Worm (Caenorhabditis elegans) whole organism, L1 larva: ENCODE data around the gene W03G11.4.
A peak's percentile ranks its signal among the peaks of the same experiment; 100 is the strongest.

Source experiments
- C04F5.9 ChIP-seq: sonication (generic microtip); optimal IDR thresholded peaks from 2 replicates; lab custom pipeline; 2016; ENCODE audit warnings: missing genetic modification characterization, missing compliant biosample characterization
- C16A3.4 ChIP-seq: fragments of 150-350 bp; optimal IDR thresholded peaks from 2 replicates; lab custom pipeline; 2014; ENCODE audit warnings: missing biosample characterization, missing genetic modification characterization
- F16B12.6 ChIP-seq: fragments of 150-350 bp; optimal IDR thresholded peaks from 2 replicates; lab custom pipeline; 2014; ENCODE audit warnings: missing biosample characterization, missing genetic modification characterization
- aly-2 ChIP-seq: fragments of 150-350 bp; optimal IDR thresholded peaks from 2 replicates; lab custom pipeline; 2014; ENCODE audit warnings: missing biosample characterization, missing genetic modification characterization
- ama-1 ChIP-seq: fragments of 150-350 bp; optimal IDR thresholded peaks from 2 replicates; lab custom pipeline; 2014
- blmp-1 ChIP-seq: fragments of 150-350 bp; optimal IDR thresholded peaks from 2 replicates; lab custom pipeline; 2014; ENCODE audit warnings: missing biosample characterization, missing genetic modification characterization
- ceh-63 ChIP-seq: fragments of 200-800 bp; sonication (Bioruptor generic); optimal IDR thresholded peaks from 2 replicates; lab custom pipeline; 2018; ENCODE audit warnings: mild to moderate bottlenecking, missing genetic modification characterization, missing compliant biosample characterization
- ceh-8 ChIP-seq: fragments of 200-800 bp; sonication (Bioruptor generic); optimal IDR thresholded peaks from 2 replicates; lab custom pipeline; 2018; ENCODE audit warnings: mild to moderate bottlenecking, missing genetic modification characterization, moderate library complexity, missing compliant biosample characterization
- ceh-88 ChIP-seq: fragments of 200-800 bp; sonication (Bioruptor generic); IDR thresholded peaks from 2 replicates; pipeline ENCODE4 v1.3.6; 2022; ENCODE audit warnings: missing genetic modification characterization, missing compliant biosample characterization
- ceh-90 ChIP-seq: sonication (generic microtip); optimal IDR thresholded peaks from 2 replicates; lab custom pipeline; 2016; ENCODE audit warnings: missing genetic modification characterization, missing compliant biosample characterization
- ces-1 ChIP-seq: fragments of 150-350 bp; optimal IDR thresholded peaks from 2 replicates; lab custom pipeline; 2014; ENCODE audit warnings: missing biosample characterization, missing genetic modification reagents, missing genetic modification characterization
- dsc-1 ChIP-seq: sonication (generic microtip); optimal IDR thresholded peaks from 2 replicates; lab custom pipeline; 2016; ENCODE audit warnings: mild to moderate bottlenecking, missing genetic modification characterization, missing compliant biosample characterization
- efl-1 ChIP-seq, 4 experiments: fragments of 150-350 bp; optimal IDR thresholded peaks in 3 of 4; peaks in 1 of 4; 1 replicate in 1 of 4; 2 replicates in 3 of 4; lab custom pipeline; 2014; ENCODE audit warnings: missing biosample characterization in 2 of 4, missing genetic modification characterization in 2 of 4, missing genetic modification reagents in 2 of 4
- efl-3 ChIP-seq: fragments of 200-800 bp; sonication (Bioruptor generic); optimal IDR thresholded peaks from 2 replicates; lab custom pipeline; 2018; ENCODE audit warnings: mild to moderate bottlenecking, missing genetic modification characterization, missing compliant biosample characterization
- egl-27 ChIP-seq, 2 experiments: fragments of 150-350 bp in 1 of 2; sonication (generic microtip); optimal IDR thresholded peaks; 3 replicates each; lab custom pipeline; 2017 to 2018; ENCODE audit warnings: missing biosample characterization in 2 of 2, missing genetic modification characterization in 2 of 2, missing genetic modification reagents in 2 of 2
- elt-2 ChIP-seq: sonication (generic microtip); optimal IDR thresholded peaks from 2 replicates; lab custom pipeline; 2016; ENCODE audit warnings: missing genetic modification characterization, mild to moderate bottlenecking, inconsistent platforms, missing compliant biosample characterization, missing genetic modification reagents
- elt-3 ChIP-seq, 6 experiments: fragments of 150-350 bp in 1 of 6; sonication (generic microtip); optimal IDR thresholded peaks; 2 replicates each; lab custom pipeline; 2017 to 2018; ENCODE audit warnings: missing biosample characterization in 6 of 6, missing genetic modification characterization in 6 of 6, inconsistent platforms in 1 of 6
- ets-5 ChIP-seq: fragments of 200-800 bp; sonication (Bioruptor generic); IDR thresholded peaks from 2 replicates; pipeline ENCODE4 v1.3.6; 2022; ENCODE audit warnings: missing genetic modification characterization, missing compliant biosample characterization
- fkh-10 ChIP-seq: sonication (generic microtip); optimal IDR thresholded peaks from 2 replicates; lab custom pipeline; 2017; ENCODE audit warnings: missing biosample characterization, missing genetic modification reagents, missing genetic modification characterization
- fkh-8 ChIP-seq: sonication (generic microtip); optimal IDR thresholded peaks from 2 replicates; lab custom pipeline; 2016; ENCODE audit warnings: mild to moderate bottlenecking, missing genetic modification characterization, missing compliant biosample characterization
- grh-1 ChIP-seq: fragments of 200-800 bp; sonication (Bioruptor generic); IDR thresholded peaks from 2 replicates; pipeline ENCODE4 v1.3.6; 2022; ENCODE audit warnings: missing genetic modification reagents, missing genetic modification characterization, missing compliant biosample characterization
- isw-1 ChIP-seq: fragments of 200-800 bp; sonication (Bioruptor generic); IDR thresholded peaks from 2 replicates; pipeline ENCODE4 v1.3.6; 2022; ENCODE audit warnings: missing genetic modification characterization, missing compliant biosample characterization
- jun-1 ChIP-seq: fragments of 150-350 bp; optimal IDR thresholded peaks from 2 replicates; lab custom pipeline; 2014; ENCODE audit warnings: missing biosample characterization, missing genetic modification reagents, missing genetic modification characterization
- lin-14 ChIP-seq: fragments of 200-800 bp; sonication (Bioruptor generic); optimal IDR thresholded peaks from 2 replicates; lab custom pipeline; 2018; ENCODE audit warnings: mild to moderate bottlenecking, missing genetic modification characterization, moderate library complexity, missing compliant biosample characterization
- lin-39 ChIP-seq: fragments of 150-350 bp; optimal IDR thresholded peaks from 2 replicates; lab custom pipeline; 2014; ENCODE audit warnings: missing biosample characterization, missing genetic modification reagents, missing genetic modification characterization
- lsy-2 ChIP-seq, 2 experiments: fragments of 150-350 bp; optimal IDR thresholded peaks; 2 replicates each; lab custom pipeline; 2014; ENCODE audit warnings: missing biosample characterization in 2 of 2, missing genetic modification characterization in 2 of 2
- mdl-1 ChIP-seq, 2 experiments: fragments of 150-350 bp; optimal IDR thresholded peaks; 2 replicates each; lab custom pipeline; 2014 to 2017; ENCODE audit warnings: missing biosample characterization in 2 of 2, missing genetic modification characterization in 2 of 2, inconsistent platforms in 1 of 2
- mef-2 ChIP-seq: fragments of 150-350 bp; optimal IDR thresholded peaks from 2 replicates; lab custom pipeline; 2014; ENCODE audit warnings: missing biosample characterization, missing genetic modification characterization
- mep-1 ChIP-seq: fragments of 150-350 bp; optimal IDR thresholded peaks from 2 replicates; lab custom pipeline; 2014; ENCODE audit warnings: missing biosample characterization, missing genetic modification characterization
- nhr-19 ChIP-seq: fragments of 200-800 bp; sonication (Bioruptor generic); conservative IDR thresholded peaks from 2 replicates; pipeline ENCODE4 v1.3.6; 2022; ENCODE audit warnings: missing genetic modification characterization, missing compliant biosample characterization
- nhr-28 ChIP-seq: fragments of 150-350 bp; optimal IDR thresholded peaks from 2 replicates; lab custom pipeline; 2014; ENCODE audit warnings: missing biosample characterization, missing genetic modification characterization
- nhr-71 ChIP-seq: sonication (generic microtip); optimal IDR thresholded peaks from 2 replicates; lab custom pipeline; 2016; ENCODE audit warnings: mild to moderate bottlenecking, missing genetic modification characterization, moderate library complexity, missing compliant biosample characterization
- nhr-85 ChIP-seq: sonication (generic microtip); peaks from one replicate; lab custom pipeline; 2016; ENCODE audit warnings: missing genetic modification characterization, inconsistent platforms, missing compliant biosample characterization
- nhr-90 ChIP-seq: sonication (generic microtip); optimal IDR thresholded peaks from 2 replicates; lab custom pipeline; 2016; ENCODE audit warnings: mild to moderate bottlenecking, missing genetic modification characterization, missing compliant biosample characterization; ENCODE audit not compliant: poor library complexity
- pax-3 ChIP-seq: fragments of 200-800 bp; sonication (Bioruptor generic); optimal IDR thresholded peaks from 2 replicates; lab custom pipeline; 2018; ENCODE audit warnings: mild to moderate bottlenecking, missing genetic modification characterization, moderate library complexity, missing compliant biosample characterization
- snu-23 ChIP-seq: sonication (generic microtip); optimal IDR thresholded peaks from 2 replicates; lab custom pipeline; 2016; ENCODE audit warnings: missing genetic modification characterization, missing compliant biosample characterization
- sox-4 ChIP-seq: sonication (generic microtip); optimal IDR thresholded peaks from 2 replicates; lab custom pipeline; 2016; ENCODE audit warnings: missing genetic modification characterization, missing compliant biosample characterization
- sup-37 ChIP-seq: fragments of 200-800 bp; sonication (Bioruptor generic); optimal IDR thresholded peaks from 2 replicates; lab custom pipeline; 2018; ENCODE audit warnings: mild to moderate bottlenecking, missing genetic modification characterization, missing compliant biosample characterization
- swsn-7 ChIP-seq: sonication (generic microtip); optimal IDR thresholded peaks from 2 replicates; lab custom pipeline; 2016; ENCODE audit warnings: missing genetic modification characterization, missing compliant biosample characterization
- tbx-2 ChIP-seq: sonication (generic microtip); optimal IDR thresholded peaks from 2 replicates; lab custom pipeline; 2016; ENCODE audit warnings: missing genetic modification characterization, missing compliant biosample characterization
- tlp-1 ChIP-seq: fragments of 150-350 bp; optimal IDR thresholded peaks from 2 replicates; lab custom pipeline; 2014; ENCODE audit warnings: missing biosample characterization, missing genetic modification characterization
- unc-98 ChIP-seq: fragments of 200-800 bp; sonication (Bioruptor generic); IDR thresholded peaks from 2 replicates; pipeline ENCODE4 v1.3.6; 2022; ENCODE audit warnings: missing genetic modification characterization, missing compliant biosample characterization
- xbp-1 ChIP-seq: sonication (generic microtip); optimal IDR thresholded peaks from 2 replicates; lab custom pipeline; 2016; ENCODE audit warnings: missing genetic modification characterization, missing compliant biosample characterization
- zag-1 ChIP-seq: fragments of 150-350 bp; optimal IDR thresholded peaks from 2 replicates; lab custom pipeline; 2014; ENCODE audit warnings: missing biosample characterization, missing genetic modification characterization
- zip-4 ChIP-seq: fragments of 200-800 bp; sonication (Bioruptor generic); optimal IDR thresholded peaks from 2 replicates; lab custom pipeline; 2018; ENCODE audit warnings: mild to moderate bottlenecking, missing genetic modification characterization, moderate library complexity, missing compliant biosample characterization

Gene W03G11.4

DNA sequence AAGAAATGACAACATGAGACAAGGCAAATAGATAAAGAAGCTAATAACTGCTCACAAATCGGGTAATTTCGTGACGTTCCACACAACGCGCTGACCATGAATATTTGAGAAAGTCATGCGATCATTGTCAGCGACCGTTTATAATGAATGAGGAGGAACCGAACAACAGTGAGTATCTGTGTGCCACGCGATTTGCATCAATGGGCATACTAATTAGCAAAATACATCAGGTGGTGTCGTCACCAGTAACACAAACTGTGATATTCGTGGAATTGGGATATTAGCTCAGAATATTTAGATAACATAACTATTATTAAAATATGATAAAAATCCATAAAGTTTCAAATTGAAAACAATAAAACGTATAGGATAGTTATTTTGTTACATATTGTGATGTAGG, 58.3 kb downstream of the W03G11.4 start (continued):
- TF ChIP-seq lin-39 (tag; lab: Kevin White, UChicago), result no peak
- peak; percentile 88 for TF ChIP-seq dsc-1
- TF ChIP-seq zag-1 (tag; lab: Kevin White, UChicago), result no peak
- TF ChIP-seq jun-1 (tag; lab: Kevin White, UChicago), result no peak
- no peak for TF ChIP-seq sup-37 (GFP tag; lab: Kevin White, UChicago)
- no peak for TF ChIP-seq tlp-1
- no peak for TF ChIP-seq ets-5 (GFP tag; lab: Robert Waterston, UW)
- no peak for TF ChIP-seq nhr-90 (tag; lab: Kevin White, UChicago)
- no peak for TF ChIP-seq mep-1 (tag; lab: Kevin White, UChicago)
- TF ChIP-seq efl-3 (GFP tag; lab: Kevin White, UChicago), result no peak
- TF ChIP-seq zip-4 (GFP tag; lab: Kevin White, UChicago), result no peak
- no peak for TF ChIP-seq swsn-7 (tag; lab: Kevin White, UChicago)
- peak; percentile 73 for TF ChIP-seq ceh-8 (GFP tag; lab: Kevin White, UChicago)
- TF ChIP-seq elt-2, result no peak
- no peak for TF ChIP-seq C04F5.9 (tag; lab: Kevin White, UChicago)
- TF ChIP-seq ces-1 (GFP tag; lab: Kevin White, UChicago), result no peak
- TF ChIP-seq egl-27 (tag; optimal IDR thresholded peaks at IDR 0.05; lab: Kevin White, UChicago), result no peak
- TF ChIP-seq tbx-2, result no peak
- no peak for TF ChIP-seq F16B12.6 (tag; lab: Kevin White, UChicago)
- TF ChIP-seq C16A3.4 (tag; lab: Kevin White, UChicago), result no peak
- no peak for TF ChIP-seq xbp-1
- TF ChIP-seq lin-14 (GFP tag; lab: Kevin White, UChicago), result peak; percentile 40
- TF ChIP-seq isw-1 (GFP tag; lab: Robert Waterston, UW), result no peak
- no peak for TF ChIP-seq elt-3 (tag; optimal IDR thresholded peaks at IDR 0.05; lab: Kevin White, UChicago)
- TF ChIP-seq nhr-28 (tag; lab: Kevin White, UChicago), result no peak
- TF ChIP-seq aly-2 (tag; lab: Kevin White, UChicago), result no peak
- no peak for TF ChIP-seq efl-1 (optimal IDR thresholded peaks at IDR 0.05; lab: Kevin White, UChicago)
- TF ChIP-seq efl-1 (GFP tag; optimal IDR thresholded peaks at IDR 0.05 in 1 of 2; lab: Kevin White, UChicago), result no peak
- peak; percentile 52 for TF ChIP-seq nhr-71 (tag; lab: Kevin White, UChicago)
- TF ChIP-seq ceh-88, result no peak
- TF ChIP-seq unc-98 (GFP tag; lab: Robert Waterston, UW), result no peak
- no peak for TF ChIP-seq nhr-19 (GFP tag; lab: Robert Waterston, UW)
- TF ChIP-seq mdl-1 (tag; optimal IDR thresholded peaks at IDR 0.05; lab: Kevin White, UChicago), result no peak
- TF ChIP-seq mef-2 (tag; lab: Kevin White, UChicago), result no peak
- TF ChIP-seq fkh-8, result peak; percentile 76
- TF ChIP-seq pax-3 (tag; lab: Kevin White, UChicago), result no peak
- TF ChIP-seq blmp-1 (tag; lab: Kevin White, UChicago), result no peak
- no peak for TF ChIP-seq lsy-2 (tag; optimal IDR thresholded peaks at IDR 0.05; lab: Kevin White, UChicago)
- no peak for TF ChIP-seq ceh-90 (tag; lab: Kevin White, UChicago)
- no peak for TF ChIP-seq fkh-10 (GFP tag; lab: Kevin White, UChicago)
- TF ChIP-seq sox-4, result peak; percentile 22
- no peak for TF ChIP-seq ama-1 (lab: Kevin White, UChicago)
- no peak for TF ChIP-seq snu-23 (GFP tag; lab: Kevin White, UChicago)

DNA sequence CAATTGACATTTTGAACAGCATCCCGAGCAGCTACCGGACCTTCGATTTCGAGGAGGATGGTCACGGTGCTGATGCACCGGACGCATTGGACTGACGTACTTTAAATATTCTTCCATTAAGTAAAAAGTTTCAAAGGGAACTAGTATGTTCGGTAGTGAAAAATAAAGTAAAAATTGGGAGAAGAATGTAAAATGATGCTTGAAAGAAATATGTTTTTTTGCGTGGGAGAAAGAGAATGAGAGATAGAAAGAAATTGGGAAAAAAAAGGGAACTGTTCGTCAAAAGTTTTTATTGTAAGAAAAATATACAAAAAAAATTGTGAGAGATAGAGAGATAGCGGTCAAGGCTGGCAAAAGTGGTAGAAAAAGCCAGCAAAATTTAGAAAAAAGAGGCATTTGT, 59.0 kb downstream of the W03G11.4 start, which contains the start of gene tsp-20:
Gene tsp-20 (minus strand): TSS at position 101 of the 400 bp plus-strand sequence.
- TF ChIP-seq zag-1 (tag; lab: Kevin White, UChicago), result no peak
- TF ChIP-seq nhr-85 (tag; lab: Kevin White, UChicago), result no peak
- TF ChIP-seq lin-39 (tag; lab: Kevin White, UChicago), result no peak
- no peak for TF ChIP-seq nhr-28 (tag; lab: Kevin White, UChicago)
- no peak for TF ChIP-seq grh-1 (GFP tag; lab: Robert Waterston, UW)
- no peak for TF ChIP-seq ceh-63 (GFP tag; lab: Kevin White, UChicago)
- no peak for TF ChIP-seq mdl-1 (tag; optimal IDR thresholded peaks at IDR 0.05; lab: Kevin White, UChicago)
- TF ChIP-seq ama-1 (lab: Kevin White, UChicago), result no peak
- TF ChIP-seq xbp-1, result no peak
- TF ChIP-seq, all 84 proteins: peak for 0
